Fruit fly (Drosophila melanogaster) whole organism, embryonic: Measurements from ENCODE around the gene srl.

Source experiments
- Blimp-1 ChIP-seq: fragments of 200-800 bp; sonication (Bioruptor generic); optimal IDR thresholded peaks from 3 replicates; lab custom pipeline; 2018; ENCODE audit warnings: missing biosample characterization, missing genetic modification characterization, mild to moderate bottlenecking, moderate library complexity, missing genetic modification reagents
- CG11456 ChIP-seq: fragments of 200-800 bp; sonication (Bioruptor generic); IDR thresholded peaks from 3 replicates; pipeline ENCODE4 v1.3.6; 2022; ENCODE audit warnings: missing biosample characterization, missing genetic modification characterization
- CG11723 ChIP-seq: fragments of 200-800 bp; sonication (Bioruptor generic); optimal IDR thresholded peaks from 2 replicates; lab custom pipeline; 2017; ENCODE audit warnings: missing biosample characterization, mild to moderate bottlenecking, missing genetic modification characterization
- CG1233 ChIP-seq: fragments of 200-800 bp; sonication (Bioruptor generic); optimal IDR thresholded peaks from 4 replicates; lab custom pipeline; 2018; ENCODE audit warnings: missing biosample characterization, mild to moderate bottlenecking, missing genetic modification characterization
- CG12769 ChIP-seq: fragments of 200-800 bp; sonication (Bioruptor generic); optimal IDR thresholded peaks from 2 replicates; lab custom pipeline; 2019; ENCODE audit warnings: missing biosample characterization, mild to moderate bottlenecking, missing genetic modification characterization, moderate library complexity
- CG14014 ChIP-seq: fragments of 200-800 bp; sonication (Bioruptor generic); IDR thresholded peaks from 2 replicates; pipeline ENCODE4 v1.3.6; 2022; ENCODE audit warnings: missing biosample characterization, missing genetic modification characterization
- CG14965 ChIP-seq: fragments of 200-800 bp; sonication (Bioruptor generic); optimal IDR thresholded peaks from 2 replicates; lab custom pipeline; 2016; ENCODE audit warnings: missing biosample characterization, missing genetic modification characterization, borderline replicate concordance
- CG15479 ChIP-seq: fragments of 200-800 bp; sonication (Bioruptor generic); optimal IDR thresholded peaks from 3 replicates; lab custom pipeline; 2019; ENCODE audit warnings: missing biosample characterization, mild to moderate bottlenecking, missing genetic modification characterization, moderate library complexity
- CG15514 ChIP-seq: fragments of 200-800 bp; sonication (Bioruptor generic); optimal IDR thresholded peaks from 3 replicates; lab custom pipeline; 2017; ENCODE audit warnings: missing biosample characterization, missing genetic modification characterization, mild to moderate bottlenecking, moderate library complexity, missing genetic modification reagents
- CG18476 ChIP-seq: fragments of 200-800 bp; sonication (Bioruptor generic); optimal IDR thresholded peaks from 2 replicates; lab custom pipeline; 2016; ENCODE audit warnings: missing biosample characterization, mild to moderate bottlenecking, missing genetic modification characterization
- CG18619 ChIP-seq: fragments of 200-800 bp; sonication (Bioruptor generic); optimal IDR thresholded peaks from 3 replicates; lab custom pipeline; 2017; ENCODE audit warnings: missing biosample characterization, mild to moderate bottlenecking, missing genetic modification characterization
- CG2199 ChIP-seq: fragments of 200-800 bp; sonication (Bioruptor generic); IDR thresholded peaks from 3 replicates; pipeline ENCODE4 v1.3.6; 2022; ENCODE audit warnings: missing biosample characterization, missing genetic modification characterization
- CG2678 ChIP-seq: fragments of 200-800 bp; sonication (Bioruptor generic); optimal IDR thresholded peaks from 3 replicates; lab custom pipeline; 2019; ENCODE audit warnings: missing biosample characterization, mild to moderate bottlenecking, missing genetic modification characterization, moderate library complexity
- CG2712 ChIP-seq: fragments of 200-800 bp; optimal IDR thresholded peaks from 3 replicates; lab custom pipeline; 2019; ENCODE audit warnings: missing biosample characterization, mild to moderate bottlenecking, missing genetic modification characterization, moderate library complexity
- CG30403 ChIP-seq: fragments of 200-800 bp; sonication (Bioruptor generic); optimal IDR thresholded peaks from 3 replicates; lab custom pipeline; 2016; ENCODE audit warnings: missing biosample characterization, missing genetic modification characterization
- CG34422 ChIP-seq: fragments of 200-800 bp; sonication (Bioruptor generic); IDR thresholded peaks from 3 replicates; pipeline ENCODE4 v1.3.6; 2022; ENCODE audit warnings: missing biosample characterization, missing genetic modification characterization
- CG8359 ChIP-seq: fragments of 200-800 bp; sonication (Bioruptor generic); optimal IDR thresholded peaks from 2 replicates; lab custom pipeline; 2017; ENCODE audit warnings: missing biosample characterization, mild to moderate bottlenecking, missing genetic modification characterization, borderline replicate concordance
- Ets97D ChIP-seq: fragments of 200-800 bp; sonication (Bioruptor generic); optimal IDR thresholded peaks from 3 replicates; lab custom pipeline; 2016; ENCODE audit warnings: missing biosample characterization, missing genetic modification characterization
- Hr3 ChIP-seq: fragments of 200-800 bp; sonication (Bioruptor generic); optimal IDR thresholded peaks from 3 replicates; lab custom pipeline; 2016; ENCODE audit warnings: missing biosample characterization, missing genetic modification characterization
- Hsf ChIP-seq: fragments of 200-800 bp; sonication (Bioruptor generic); optimal IDR thresholded peaks from 3 replicates; lab custom pipeline; 2016; ENCODE audit warnings: missing biosample characterization, missing genetic modification characterization
- Lpt ChIP-seq: fragments of >200 bp; optimal IDR thresholded peaks from 2 replicates; lab custom pipeline; 2018; ENCODE audit warnings: missing biosample characterization, missing genetic modification characterization
- Meics ChIP-seq: fragments of 200-800 bp; sonication (Bioruptor generic); optimal IDR thresholded peaks from 2 replicates; lab custom pipeline; 2017; ENCODE audit warnings: missing biosample characterization, mild to moderate bottlenecking, missing genetic modification characterization
- NC2β ChIP-seq: fragments of 200-800 bp; sonication (Bioruptor generic); optimal IDR thresholded peaks from 2 replicates; lab custom pipeline; 2016; ENCODE audit warnings: missing biosample characterization, missing genetic modification characterization
- PHDP ChIP-seq: fragments of 200-800 bp; sonication (Bioruptor generic); optimal IDR thresholded peaks from 3 replicates; lab custom pipeline; 2018; ENCODE audit warnings: missing biosample characterization, mild to moderate bottlenecking, missing genetic modification characterization, moderate library complexity
- Trl ChIP-seq, 3 experiments: fragments of >200 bp in 2 of 3; fragments of 200-800 bp in 1 of 3; sonication (Bioruptor generic) in 1 of 3; optimal IDR thresholded peaks; 2 replicates in 1 of 3; 3 replicates in 2 of 3; lab custom pipeline; 2016 to 2017; ENCODE audit warnings: missing biosample characterization in 1 of 3, missing genetic modification characterization in 1 of 3
- Vsx1 ChIP-seq: fragments of 200-800 bp; sonication (Bioruptor generic); optimal IDR thresholded peaks from 2 replicates; lab custom pipeline; 2017; ENCODE audit warnings: missing biosample characterization, mild to moderate bottlenecking, missing genetic modification characterization, missing genetic modification reagents
- Xrp1 ChIP-seq: fragments of 200-800 bp; sonication (Bioruptor generic); IDR thresholded peaks from 2 replicates; pipeline ENCODE4 v1.3.6; 2022; ENCODE audit warnings: missing biosample characterization, missing genetic modification characterization
- YL-1 ChIP-seq: fragments of 200-800 bp; sonication (Bioruptor generic); optimal IDR thresholded peaks from 3 replicates; lab custom pipeline; 2017; ENCODE audit warnings: missing biosample characterization, mild to moderate bottlenecking, missing genetic modification characterization
- ac ChIP-seq: fragments of 200-800 bp; sonication (Bioruptor generic); optimal IDR thresholded peaks from 3 replicates; lab custom pipeline; 2017; ENCODE audit warnings: missing biosample characterization, mild to moderate bottlenecking, missing genetic modification characterization
- aop ChIP-seq: fragments of 200-800 bp; sonication (Bioruptor generic); IDR thresholded peaks from 2 replicates; pipeline ENCODE4 v1.3.6; 2022; ENCODE audit warnings: missing biosample characterization, missing genetic modification characterization
- bbx ChIP-seq: fragments of 200-800 bp; sonication (Bioruptor generic); IDR thresholded peaks from 2 replicates; pipeline ENCODE4 v1.3.6; 2022; ENCODE audit warnings: missing biosample characterization, missing genetic modification characterization; ENCODE audit not compliant: partially characterized antibody
- chm ChIP-seq: fragments of 200-800 bp; sonication (Bioruptor generic); IDR thresholded peaks from 2 replicates; pipeline ENCODE4 v1.3.6; 2022; ENCODE audit warnings: missing biosample characterization, missing genetic modification characterization
- dm ChIP-seq: fragments of 200-800 bp; sonication (Bioruptor generic); optimal IDR thresholded peaks from 3 replicates; lab custom pipeline; 2016; ENCODE audit warnings: missing biosample characterization, missing genetic modification characterization
- dysf ChIP-seq: fragments of 200-800 bp; sonication (Bioruptor generic); IDR thresholded peaks from 3 replicates; pipeline ENCODE4 v1.3.6; 2022; ENCODE audit warnings: missing biosample characterization, missing genetic modification characterization
- fd3F ChIP-seq: fragments of 200-800 bp; sonication (Bioruptor generic); optimal IDR thresholded peaks from 2 replicates; lab custom pipeline; 2018; ENCODE audit warnings: missing biosample characterization, mild to moderate bottlenecking, missing genetic modification characterization, moderate library complexity
- gt ChIP-seq: fragments of 200-800 bp; sonication (Bioruptor generic); IDR thresholded peaks from 2 replicates; pipeline ENCODE4 v1.3.6; 2022; ENCODE audit warnings: missing biosample characterization, missing genetic modification characterization
- insv ChIP-seq, 2 experiments: fragments of 200-800 bp; sonication (Bioruptor generic); optimal IDR thresholded peaks; 3 replicates each; lab custom pipeline; 2016 to 2018; ENCODE audit warnings: missing biosample characterization in 2 of 2, missing genetic modification characterization in 2 of 2
- jigr1 ChIP-seq: fragments of 200-800 bp; sonication (Bioruptor generic); IDR thresholded peaks from 3 replicates; pipeline ENCODE4 v1.3.6; 2022; ENCODE audit warnings: missing biosample characterization, missing genetic modification characterization
- jing ChIP-seq: fragments of 200-800 bp; sonication (Bioruptor generic); optimal IDR thresholded peaks from 2 replicates; lab custom pipeline; 2018; ENCODE audit warnings: missing biosample characterization, mild to moderate bottlenecking, missing genetic modification characterization
- kay ChIP-seq: fragments of 200-800 bp; sonication (Bioruptor generic); optimal IDR thresholded peaks from 2 replicates; lab custom pipeline; 2016; ENCODE audit warnings: missing biosample characterization, missing genetic modification characterization
- ken ChIP-seq: fragments of 200-800 bp; sonication (Bioruptor generic); IDR thresholded peaks from 3 replicates; pipeline ENCODE4 v1.3.6; 2022; ENCODE audit warnings: missing biosample characterization, missing genetic modification characterization
- ranshi ChIP-seq: fragments of 200-800 bp; sonication (Bioruptor generic); IDR thresholded peaks from 2 replicates; pipeline ENCODE4 v1.3.6; 2022; ENCODE audit warnings: missing biosample characterization, missing genetic modification characterization
- sd ChIP-seq: fragments of 200-800 bp; sonication (Bioruptor generic); optimal IDR thresholded peaks from 3 replicates; lab custom pipeline; 2018; ENCODE audit warnings: missing biosample characterization, mild to moderate bottlenecking, missing genetic modification characterization, moderate library complexity
- sr ChIP-seq: fragments of 200-800 bp; sonication (Bioruptor generic); IDR thresholded peaks from 3 replicates; pipeline ENCODE4 v1.3.6; 2022; ENCODE audit warnings: missing biosample characterization, missing genetic modification characterization
- tap ChIP-seq: fragments of 200-800 bp; optimal IDR thresholded peaks from 3 replicates; lab custom pipeline; 2019; ENCODE audit warnings: missing biosample characterization, mild to moderate bottlenecking, missing genetic modification characterization, moderate library complexity
- tgo ChIP-seq: fragments of 200-800 bp; sonication (Bioruptor generic); IDR thresholded peaks from 3 replicates; pipeline ENCODE4 v1.3.6; 2022; ENCODE audit warnings: missing biosample characterization, missing genetic modification characterization
- z ChIP-seq: fragments of 200-800 bp; sonication (Bioruptor generic); IDR thresholded peaks from 3 replicates; pipeline ENCODE4 v1.3.6; 2022; ENCODE audit warnings: missing biosample characterization, missing genetic modification characterization
- zfh2 ChIP-seq: fragments of 200-800 bp; sonication (Bioruptor generic); optimal IDR thresholded peaks from 2 replicates; lab custom pipeline; 2016; ENCODE audit warnings: missing biosample characterization, missing genetic modification characterization

srl gene

DNA sequence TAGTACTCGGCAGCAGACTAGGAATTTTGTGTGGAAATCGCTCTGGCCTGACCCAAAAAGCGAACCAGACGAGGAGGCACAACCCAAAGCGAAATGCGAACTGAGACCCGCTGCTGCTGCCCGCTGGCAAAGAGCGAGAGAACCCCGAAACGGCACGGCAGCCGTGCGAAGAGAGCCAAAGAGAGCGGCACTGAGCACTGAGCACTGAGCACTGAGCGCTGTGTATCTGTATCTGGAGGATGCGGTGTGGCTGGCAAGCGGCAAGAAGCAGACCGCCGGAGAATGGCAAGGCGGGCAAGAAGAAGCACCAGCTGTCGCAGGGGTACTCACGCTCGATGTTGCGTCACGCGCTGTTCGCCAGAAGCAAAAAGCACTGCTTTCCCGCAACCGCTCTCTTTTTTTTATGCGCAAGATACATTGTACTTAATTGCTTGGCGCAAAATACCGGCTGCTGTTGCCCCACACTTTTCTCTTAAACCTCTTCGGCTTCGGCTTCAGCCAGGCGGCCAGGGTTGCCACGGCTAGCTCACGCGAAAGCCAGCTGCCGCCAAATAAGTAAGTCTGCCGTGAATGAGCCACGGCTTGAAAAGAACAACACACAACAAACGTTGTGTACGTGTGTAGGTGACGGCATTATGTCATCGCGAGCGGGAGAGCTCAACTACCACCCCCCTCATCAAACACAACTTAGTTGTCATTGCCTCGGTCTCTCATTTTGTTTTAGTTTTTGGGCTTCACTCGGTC, 24.2 kb upstream of the srl start (continued):
- no peak; the same call in 1 of the 2 replicates for TF ChIP-seq CG14014 (GFP tag; lab: Robert Waterston, UW)
- TF ChIP-seq CG2199 (GFP tag; lab: Robert Waterston, UW) = 0 out of 3 replicates have a peak, but pooled peaks have one; percentile 16
- peak; percentile 30 for TF ChIP-seq CG11723 (GFP tag; lab: Kevin White, UChicago)
- TF ChIP-seq CG2712 (tag; lab: Kevin White, UChicago) = peak; percentile 27
- no peak for TF ChIP-seq tgo
- peak; percentile 92 for TF ChIP-seq CG15479 (GFP tag; lab: Kevin White, UChicago)
- TF ChIP-seq NC2β (GFP tag; lab: Kevin White, UChicago) = peak; percentile 25
- no peak for TF ChIP-seq CG8359 (GFP tag; lab: Kevin White, UChicago)
- peak; percentile 33; the same call in 1 of the 2 replicates for TF ChIP-seq Xrp1 (GFP tag; lab: Robert Waterston, UW)
- no peak for TF ChIP-seq CG2678 (tag; lab: Kevin White, UChicago)
- TF ChIP-seq Blimp-1 (GFP tag; lab: Kevin White, UChicago) = peak; percentile 21
- peak; percentile 91 for TF ChIP-seq YL-1 (GFP tag; lab: Kevin White, UChicago)
- TF ChIP-seq CG14965 = no peak
- no peak for TF ChIP-seq CG18476 (GFP tag; lab: Kevin White, UChicago)
- TF ChIP-seq Ets97D (GFP tag; lab: Kevin White, UChicago) = peak; percentile 49
- no peak for TF ChIP-seq zfh2
- peak; percentile 78 for TF ChIP-seq ac (GFP tag; lab: Kevin White, UChicago)
- peak; percentile 33; the same call in 1 of the 2 replicates for TF ChIP-seq ranshi (GFP tag; lab: Robert Waterston, UW)
- peak; percentile 11; the same call in 1 of the 3 replicates for TF ChIP-seq sr
- peak; percentile 75; the same call in 1 of the 3 replicates for TF ChIP-seq CG34422 (GFP tag; lab: Robert Waterston, UW)
- TF ChIP-seq CG30403 (GFP tag; lab: Kevin White, UChicago) = no peak
- TF ChIP-seq CG12769 (tag; lab: Kevin White, UChicago) = peak; percentile 68
- TF ChIP-seq CG11456 (GFP tag; lab: Robert Waterston, UW) = no peak
- no peak for TF ChIP-seq Hsf (GFP tag; lab: Kevin White, UChicago)
- no peak for TF ChIP-seq jigr1 (GFP tag; lab: Robert Waterston, UW)
- 0 out of 3 replicates have a peak, but pooled peaks have one; percentile 5 for TF ChIP-seq z (GFP tag; lab: Robert Waterston, UW)
- TF ChIP-seq bbx (GFP tag; lab: Robert Waterston, UW) = peak; percentile 59
- no peak for TF ChIP-seq insv (GFP tag; optimal IDR thresholded peaks at IDR 0.05; lab: Kevin White, UChicago)
- peak; percentile 34 for TF ChIP-seq CG15514
- peak; percentile 72 for TF ChIP-seq dm (GFP tag; lab: Kevin White, UChicago)
- no peak for TF ChIP-seq PHDP (tag; lab: Kevin White, UChicago)
- peak; percentile 76 for TF ChIP-seq Lpt (GFP tag; lab: Kevin White, UChicago)
- TF ChIP-seq gt (GFP tag; lab: Robert Waterston, UW) = peak; percentile 21; the same call in 1 of the 2 replicates
- TF ChIP-seq CG1233 (GFP tag; lab: Kevin White, UChicago) = no peak
- no peak for TF ChIP-seq Hr3 (GFP tag; lab: Kevin White, UChicago)
- peak; percentile 52 for TF ChIP-seq sd
- no peak for TF ChIP-seq tap (tag; lab: Kevin White, UChicago)
- peak; percentile 98 to 99 for TF ChIP-seq Trl (optimal IDR thresholded peaks at IDR 0.05; lab: Kevin White, UChicago)
- TF ChIP-seq Trl (GFP tag; optimal IDR thresholded peaks at IDR 0.05; lab: Kevin White, UChicago) = peak; percentile 74
- TF ChIP-seq CG18619 (GFP tag; lab: Kevin White, UChicago) = no peak
- TF ChIP-seq jing (GFP tag; lab: Kevin White, UChicago) = no peak
- peak; percentile 37 for TF ChIP-seq kay (GFP tag; lab: Kevin White, UChicago)
- TF ChIP-seq Meics (GFP tag; lab: Kevin White, UChicago) = no peak
- no peak for TF ChIP-seq fd3F (GFP tag; lab: Kevin White, UChicago)
- peak; percentile 52; the same call in 1 of the 2 replicates for TF ChIP-seq chm (GFP tag; lab: Robert Waterston, UW)
- no peak for TF ChIP-seq Vsx1
- TF ChIP-seq ken (GFP tag; lab: Robert Waterston, UW) = peak; percentile 19; the same call in 1 of the 3 replicates
- no peak; the same call in 2 of the 3 replicates for TF ChIP-seq dysf (GFP tag; lab: Robert Waterston, UW)
- no peak for TF ChIP-seq aop
